Worm (Caenorhabditis elegans): ENCODE data around the gene dpy-27.

Gene dpy-27

DNA sequence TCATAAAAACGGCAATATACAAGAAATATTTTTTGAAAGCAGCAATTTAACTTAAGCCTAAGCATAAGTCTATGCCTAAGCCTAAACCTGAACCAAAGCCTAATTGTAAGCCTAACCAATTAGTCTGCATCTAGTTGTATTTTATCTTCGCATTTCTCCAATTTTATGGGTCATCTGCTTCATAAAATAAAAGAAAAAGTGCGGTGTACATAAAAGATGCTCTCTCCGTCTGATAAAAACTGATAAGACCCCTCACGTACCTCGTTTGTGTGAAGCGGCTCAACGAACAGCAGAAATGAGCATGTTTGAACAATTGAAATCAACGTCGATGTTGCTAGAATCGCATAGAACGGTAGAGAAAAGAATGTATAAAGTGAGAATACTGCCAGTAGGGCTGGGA, 34.4 kb downstream of the dpy-27 start:
- no peak for TF ChIP-seq snpc-1.3 (tag; optimal IDR thresholded peaks at IDR 0.05; ENCODE audit: insufficient read depth)
- peak; percentile 44 for TF ChIP-seq nhr-80 (tag; optimal IDR thresholded peaks at IDR 0.05)

ce11 chrIII:3783914-3784313, 35.6 kb downstream of the dpy-27 start:
- TF ChIP-seq let-607 (tag; optimal IDR thresholded peaks at IDR 0.05) (no peak), dpff-1 (tag; optimal IDR thresholded peaks at IDR 0.05) (no peak), snpc-1.3 (tag; optimal IDR thresholded peaks at IDR 0.05; ENCODE audit: insufficient read depth) (no peak), mel-28 (tag; optimal IDR thresholded peaks at IDR 0.05; ENCODE audit: borderline replicate concordance) (no peak), hlh-26 (GFP tag; conservative IDR thresholded peaks at IDR 0.05) (no peak), unc-62 (GFP tag; optimal IDR thresholded peaks at IDR 0.05) (no peak), rcor-1 (GFP tag; IDR thresholded peaks at IDR 0.05) (no peak), F10E7.11 (tag; optimal IDR thresholded peaks at IDR 0.05) (no peak), hlh-12 (tag; optimal IDR thresholded peaks at IDR 0.05) (no peak), ceh-91 (GFP tag; IDR thresholded peaks at IDR 0.05) (no peak), efl-1 (GFP tag; optimal IDR thresholded peaks at IDR 0.05) (no peak), tbp1 (GFP tag; optimal IDR thresholded peaks at IDR 0.05) (no peak), C06A6.2 (GFP tag; conservative IDR thresholded peaks at IDR 0.05) (no peak), sea-2 (GFP tag; IDR thresholded peaks at IDR 0.05) (no peak)

ce11 chrIII:3782853-3783252, 36.6 kb downstream of the dpy-27 start:
- TF ChIP-seq hsf-1 (GFP tag; IDR thresholded peaks at IDR 0.05) (0 out of 2 replicates have a peak, but pooled peaks have one; percentile 24), aptf-3 (GFP tag; IDR thresholded peaks at IDR 0.05) (no peak), hmg-20 (GFP tag; IDR thresholded peaks at IDR 0.05) (no peak), Y67H2A.10 (GFP tag; conservative IDR thresholded peaks at IDR 0.05) (no peak)

DNA sequence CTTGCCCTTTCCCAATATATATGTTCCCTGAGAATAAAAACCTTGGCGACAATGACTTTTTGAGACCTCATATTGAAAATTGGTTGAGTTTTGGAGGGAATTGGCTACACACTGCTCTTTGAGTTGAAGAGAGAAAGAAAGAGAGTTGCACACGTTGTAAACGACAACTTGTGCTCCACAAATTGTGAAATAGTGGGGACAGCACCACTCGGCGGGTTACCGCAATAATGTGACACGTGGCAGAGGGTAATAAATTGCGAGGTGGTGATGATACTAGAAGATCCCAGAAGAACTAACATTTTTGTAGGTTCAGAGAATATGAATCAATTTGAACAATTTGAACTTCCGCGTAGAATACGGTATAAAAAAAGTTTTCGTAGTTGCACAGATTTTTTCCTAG, 37.7 kb downstream of the dpy-27 start:
- TF ChIP-seq tlf-1 (GFP tag; optimal IDR thresholded peaks at IDR 0.05) (no peak), cebp-1 (GFP tag; IDR thresholded peaks at IDR 0.05) (0 out of 2 replicates have a peak, but pooled peaks have one; percentile 13), cebp-1 (tag; optimal IDR thresholded peaks at IDR 0.05) (peak; percentile 59)

DNA sequence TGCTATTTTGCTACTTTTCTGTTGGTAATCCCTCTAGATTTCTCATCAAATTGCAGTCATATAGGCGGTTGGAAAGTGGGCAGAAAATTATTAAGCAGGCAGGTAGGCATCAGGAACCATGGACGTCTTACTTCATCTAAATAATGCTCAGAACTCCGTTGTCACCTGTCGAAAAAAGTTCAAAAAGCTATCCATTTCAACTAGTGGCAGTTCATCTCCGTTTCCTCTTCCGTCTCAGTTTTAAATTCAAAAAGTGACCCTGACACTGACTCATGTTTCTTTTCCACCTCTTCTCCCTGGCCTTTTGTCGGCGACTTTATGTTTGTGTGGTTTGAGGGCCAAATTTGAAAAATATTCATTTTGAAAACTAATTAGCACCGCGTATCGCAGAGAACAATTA, 44.9 kb downstream of the dpy-27 start:
- TF ChIP-seq lin-35 (GFP tag; optimal IDR thresholded peaks at IDR 0.05) (no peak), F49E8.2 (tag; optimal IDR thresholded peaks at IDR 0.05; ENCODE audit: insufficient read depth) (no peak), rpc-1 (optimal IDR thresholded peaks at IDR 0.05) (no peak), rpc-1 (tag; optimal IDR thresholded peaks at IDR 0.05) (no peak), Y53G8AR.9 (GFP tag; conservative IDR thresholded peaks at IDR 0.05) (no peak), hrde-1 (tag; optimal IDR thresholded peaks at IDR 0.05; ENCODE audit: borderline replicate concordance) (no peak), Y53F4B.3 (GFP tag; IDR thresholded peaks at IDR 0.05) (no peak), tbp1 (GFP tag; optimal IDR thresholded peaks at IDR 0.05) (no peak), nfya-1 (tag; optimal IDR thresholded peaks at IDR 0.05; ENCODE audit: borderline replicate concordance, insufficient read depth) (no peak), T26A5.8 (tag; optimal IDR thresholded peaks at IDR 0.05) (no peak), B0019.2 (GFP tag; conservative IDR thresholded peaks at IDR 0.05) (no peak), zfh-2 (GFP tag; conservative IDR thresholded peaks at IDR 0.05) (no peak), nfyb-1 (GFP tag; IDR thresholded peaks at IDR 0.05) (no peak), T07F8.4 (tag; optimal IDR thresholded peaks at IDR 0.05) (no peak), K12H6.12 (tag; optimal IDR thresholded peaks at IDR 0.05) (no peak), egl-18 (GFP tag; IDR thresholded peaks at IDR 0.05) (no peak), ceh-40 (GFP tag; IDR thresholded peaks at IDR 0.05) (no peak), F23B12.7 (tag; optimal IDR thresholded peaks at IDR 0.05; ENCODE audit: insufficient read depth) (no peak), lsy-27 (tag; optimal IDR thresholded peaks at IDR 0.05; ENCODE audit: borderline replicate concordance, insufficient read depth) (no peak), dpl-1 (GFP tag; optimal IDR thresholded peaks at IDR 0.05) (no peak), unc-62 (GFP tag; optimal IDR thresholded peaks at IDR 0.05) (no peak)
